Fruit fly (Drosophila melanogaster): ENCODE measurements around the gene vri.
A peak's percentile ranks its signal among the peaks of the same experiment; 100 is the strongest.

vri gene

dm6 chr2L:5271081-5271480, 17.7 kb upstream of the vri start, which contains the start of gene tkv (continued):
- TF ChIP-seq MESR4 (GFP tag; optimal IDR thresholded peaks at IDR 0.05) (peak; percentile 68), hkb (optimal IDR thresholded peaks at IDR 0.05) (no peak), hkb (GFP tag; IDR thresholded peaks at IDR 0.05) (no peak), CG6791 (GFP tag; IDR thresholded peaks at IDR 0.05; ENCODE audit: partially characterized antibody) (peak; percentile 87), CG11247 (GFP tag; IDR thresholded peaks at IDR 0.05) (no peak), CG10147 (GFP tag; optimal IDR thresholded peaks at IDR 0.05) (no peak), row (GFP tag; IDR thresholded peaks at IDR 0.05) (peak; percentile 7; the same call in 1 of the 3 replicates), Xrp1 (GFP tag; IDR thresholded peaks at IDR 0.05) (no peak), CG4707 (GFP tag; optimal IDR thresholded peaks at IDR 0.05) (no peak), danr (GFP tag; IDR thresholded peaks at IDR 0.05) (no peak), Dp (GFP tag; optimal IDR thresholded peaks at IDR 0.05) (peak; percentile 29), cg (GFP tag; optimal IDR thresholded peaks at IDR 0.05) (peak; percentile 87), Dek (tag; optimal IDR thresholded peaks at IDR 0.05) (no peak), CG34224 (GFP tag; IDR thresholded peaks at IDR 0.05; ENCODE audit: partially characterized antibody) (peak; percentile 76), CG12155 (GFP tag; optimal IDR thresholded peaks at IDR 0.05) (no peak), BtbVII (GFP tag; optimal IDR thresholded peaks at IDR 0.05) (no peak), CG12236 (GFP tag; optimal IDR thresholded peaks at IDR 0.05) (no peak), unc-4 (GFP tag; IDR thresholded peaks at IDR 0.05; ENCODE audit: partially characterized antibody) (peak; percentile 82), Ssrp (tag; optimal IDR thresholded peaks at IDR 0.05) (no peak), ems (GFP tag; optimal IDR thresholded peaks at IDR 0.05) (no peak), HLHmδ (GFP tag; optimal IDR thresholded peaks at IDR 0.05) (no peak), CG34422 (GFP tag; IDR thresholded peaks at IDR 0.05) (no peak), CG15011 (GFP tag; optimal IDR thresholded peaks at IDR 0.05) (no peak), CG3065 (GFP tag; optimal IDR thresholded peaks at IDR 0.05) (no peak), exex (tag; optimal IDR thresholded peaks at IDR 0.05) (peak; percentile 35), zen (tag; optimal IDR thresholded peaks at IDR 0.05) (no peak), dati (GFP tag; IDR thresholded peaks at IDR 0.05) (no peak), aop (GFP tag; IDR thresholded peaks at IDR 0.05) (no peak), disco-r (GFP tag; optimal IDR thresholded peaks at IDR 0.05) (no peak), CG13894 (tag; optimal IDR thresholded peaks at IDR 0.05) (no peak), ro (GFP tag; IDR thresholded peaks at IDR 0.05) (no peak), CG14014 (GFP tag; IDR thresholded peaks at IDR 0.05) (peak; percentile 10; the same call in 1 of the 2 replicates), vnd (GFP tag; IDR thresholded peaks at IDR 0.05; ENCODE audit: partially characterized antibody) (peak; percentile 71), CG6765 (GFP tag; optimal IDR thresholded peaks at IDR 0.05) (no peak), tll (GFP tag; optimal IDR thresholded peaks at IDR 0.05) (peak in 1 of 2 experiments; percentile 50), ase (GFP tag; IDR thresholded peaks at IDR 0.05) (no peak), scrt (GFP tag; optimal IDR thresholded peaks at IDR 0.05) (no peak), CG10565 (GFP tag; optimal IDR thresholded peaks at IDR 0.05) (no peak), pzg (GFP tag; optimal IDR thresholded peaks at IDR 0.05) (peak; percentile 47), CG13287 (GFP tag; IDR thresholded peaks at IDR 0.05; ENCODE audit: partially characterized antibody) (peak; percentile 85), nom (GFP tag; optimal IDR thresholded peaks at IDR 0.05) (no peak), MTF-1 (GFP tag; optimal IDR thresholded peaks at IDR 0.05; ENCODE audit: borderline replicate concordance) (no peak), ato (GFP tag; IDR thresholded peaks at IDR 0.05; ENCODE audit: partially characterized antibody) (peak; percentile 57; the same call in 1 of the 2 replicates), Ada2b (GFP tag; IDR thresholded peaks at IDR 0.05) (no peak), CG3995 (GFP tag; optimal IDR thresholded peaks at IDR 0.05) (no peak), Dll (GFP tag; IDR thresholded peaks at IDR 0.05; ENCODE audit: partially characterized antibody) (peak; percentile 88), CG2129 (GFP tag; IDR thresholded peaks at IDR 0.05; ENCODE audit: partially characterized antibody) (peak; percentile 80), CG16813 (GFP tag; IDR thresholded peaks at IDR 0.05; ENCODE audit: partially characterized antibody) (peak; percentile 77), sna (GFP tag; IDR thresholded peaks at IDR 0.05; ENCODE audit: partially characterized antibody) (peak; percentile 74), CG30403 (GFP tag; optimal IDR thresholded peaks at IDR 0.05) (no peak)

Data from whole organism, embryonic.